Fruit fly (Drosophila melanogaster) whole organism, embryonic: Measurements from ENCODE around the gene CG32645.

Experiments used
- Adf1 ChIP-seq: fragments of 200-800 bp; sonication (Bioruptor generic); IDR thresholded peaks from 2 replicates; pipeline ENCODE4 v1.3.6; 2022; ENCODE audit warnings: missing biosample characterization, missing genetic modification characterization
- CG1024 ChIP-seq: fragments of 200-800 bp; sonication (Bioruptor generic); IDR thresholded peaks from 2 replicates; pipeline ENCODE4 v1.3.6; 2022; ENCODE audit warnings: missing biosample characterization, missing genetic modification characterization
- CG11695 ChIP-seq: fragments of 200-800 bp; sonication (Bioruptor generic); IDR thresholded peaks from 3 replicates; pipeline ENCODE4 v1.3.6; 2022; ENCODE audit warnings: missing biosample characterization, missing genetic modification characterization
- CG12236 ChIP-seq: fragments of 200-800 bp; sonication (Bioruptor generic); optimal IDR thresholded peaks from 2 replicates; lab custom pipeline; 2016; ENCODE audit warnings: missing biosample characterization, missing genetic modification characterization
- CG12659 ChIP-seq: fragments of 200-800 bp; sonication (Bioruptor generic); optimal IDR thresholded peaks from 3 replicates; lab custom pipeline; 2017; ENCODE audit warnings: mild to moderate bottlenecking, missing biosample characterization, missing genetic modification reagents, missing genetic modification characterization
- CG13296 ChIP-seq: fragments of 200-800 bp; sonication (Bioruptor generic); optimal IDR thresholded peaks from 3 replicates; lab custom pipeline; 2018; ENCODE audit warnings: missing biosample characterization, mild to moderate bottlenecking, missing genetic modification characterization
- CG14441 ChIP-seq: fragments of 200-800 bp; sonication (Bioruptor generic); IDR thresholded peaks from 2 replicates; pipeline ENCODE4 v1.3.6; 2022; ENCODE audit warnings: missing biosample characterization, missing genetic modification characterization
- CG14667 ChIP-seq: fragments of 200-800 bp; sonication (Bioruptor generic); IDR thresholded peaks from 2 replicates; pipeline ENCODE4 v1.3.6; 2022; ENCODE audit warnings: missing biosample characterization, missing genetic modification characterization
- CG1603 ChIP-seq: fragments of 200-800 bp; sonication (Bioruptor generic); optimal IDR thresholded peaks from 2 replicates; lab custom pipeline; 2019; ENCODE audit warnings: missing biosample characterization, mild to moderate bottlenecking, missing genetic modification characterization, moderate library complexity
- CG17328 ChIP-seq: fragments of 200-800 bp; sonication (Bioruptor generic); IDR thresholded peaks from 2 replicates; pipeline ENCODE4 v1.3.6; 2022; ENCODE audit warnings: missing biosample characterization, missing genetic modification characterization
- CG17612 ChIP-seq: fragments of 200-800 bp; sonication (Bioruptor generic); IDR thresholded peaks from 2 replicates; pipeline ENCODE4 v1.3.6; 2022; ENCODE audit warnings: missing biosample characterization, missing genetic modification characterization
- CG18599 ChIP-seq: fragments of 200-800 bp; sonication (Bioruptor generic); optimal IDR thresholded peaks from 3 replicates; lab custom pipeline; 2017; ENCODE audit warnings: missing biosample characterization, missing genetic modification characterization, mild to moderate bottlenecking, moderate library complexity, missing genetic modification reagents
- CG18619 ChIP-seq: fragments of 200-800 bp; sonication (Bioruptor generic); optimal IDR thresholded peaks from 3 replicates; lab custom pipeline; 2017; ENCODE audit warnings: missing biosample characterization, mild to moderate bottlenecking, missing genetic modification characterization
- CG34224 ChIP-seq: fragments of 200-800 bp; sonication (Bioruptor generic); IDR thresholded peaks from 3 replicates; pipeline ENCODE4 v1.3.6; 2022; ENCODE audit warnings: missing biosample characterization, missing genetic modification characterization; ENCODE audit not compliant: partially characterized antibody
- CG34422 ChIP-seq: fragments of 200-800 bp; sonication (Bioruptor generic); IDR thresholded peaks from 3 replicates; pipeline ENCODE4 v1.3.6; 2022; ENCODE audit warnings: missing biosample characterization, missing genetic modification characterization
- CG3995 ChIP-seq: fragments of 200-800 bp; sonication (Bioruptor generic); optimal IDR thresholded peaks from 3 replicates; lab custom pipeline; 2016; ENCODE audit warnings: missing biosample characterization, missing genetic modification characterization
- CG4360 ChIP-seq: fragments of 200-800 bp; sonication (Bioruptor generic); IDR thresholded peaks from 2 replicates; pipeline ENCODE4 v1.3.6; 2022; ENCODE audit warnings: missing biosample characterization, missing genetic modification characterization
- CG6765 ChIP-seq: fragments of 200-800 bp; sonication (Bioruptor generic); optimal IDR thresholded peaks from 3 replicates; lab custom pipeline; 2017; ENCODE audit warnings: missing biosample characterization, mild to moderate bottlenecking, missing genetic modification characterization
- CG6854 ChIP-seq: fragments of 200-800 bp; sonication (Bioruptor generic); optimal IDR thresholded peaks from 3 replicates; lab custom pipeline; 2017; ENCODE audit warnings: missing biosample characterization, mild to moderate bottlenecking, missing genetic modification characterization
- CrebB ChIP-seq: fragments of 200-800 bp; sonication (Bioruptor generic); optimal IDR thresholded peaks from 3 replicates; lab custom pipeline; 2018; ENCODE audit warnings: missing biosample characterization, mild to moderate bottlenecking, missing genetic modification characterization
- E2f2 ChIP-seq: fragments of 200-800 bp; sonication (Bioruptor generic); IDR thresholded peaks from 2 replicates; pipeline ENCODE4 v1.3.6; 2022; ENCODE audit warnings: missing biosample characterization, missing genetic modification characterization
- Fer1 ChIP-seq: fragments of 200-800 bp; sonication (Bioruptor generic); optimal IDR thresholded peaks from 2 replicates; lab custom pipeline; 2017; ENCODE audit warnings: missing biosample characterization, mild to moderate bottlenecking, missing genetic modification characterization
- Fer3 ChIP-seq: fragments of 200-800 bp; sonication (Bioruptor generic); optimal IDR thresholded peaks from 2 replicates; lab custom pipeline; 2018; ENCODE audit warnings: missing biosample characterization, mild to moderate bottlenecking, missing genetic modification characterization, moderate library complexity
- HHEX ChIP-seq: fragments of 200-800 bp; sonication (Bioruptor generic); optimal IDR thresholded peaks from 3 replicates; lab custom pipeline; 2017; ENCODE audit warnings: missing biosample characterization, mild to moderate bottlenecking, missing genetic modification characterization, missing genetic modification reagents
- Hmx ChIP-seq: fragments of 200-800 bp; sonication (Bioruptor generic); optimal IDR thresholded peaks from 2 replicates; lab custom pipeline; 2016; ENCODE audit warnings: missing biosample characterization, missing genetic modification characterization
- Ptx1 ChIP-seq: fragments of 200-800 bp; sonication (Bioruptor generic); IDR thresholded peaks from 2 replicates; pipeline ENCODE4 v1.3.6; 2022; ENCODE audit warnings: missing biosample characterization, missing genetic modification characterization
- Sox102F ChIP-seq: fragments of 200-800 bp; sonication (Bioruptor generic); optimal IDR thresholded peaks from 2 replicates; lab custom pipeline; 2018; ENCODE audit warnings: missing biosample characterization, mild to moderate bottlenecking, missing genetic modification characterization, moderate library complexity
- caup ChIP-seq: fragments of 200-800 bp; sonication (Bioruptor generic); optimal IDR thresholded peaks from 3 replicates; lab custom pipeline; 2017; ENCODE audit warnings: missing biosample characterization, mild to moderate bottlenecking, missing genetic modification characterization, moderate library complexity; ENCODE audit not compliant: severe bottlenecking
- chinmo ChIP-seq: fragments of 200-800 bp; sonication (Bioruptor generic); IDR thresholded peaks from 4 replicates; pipeline ENCODE4 v1.3.6; 2022; ENCODE audit warnings: missing biosample characterization, missing genetic modification characterization; ENCODE audit not compliant: partially characterized antibody
- chm ChIP-seq: fragments of 200-800 bp; sonication (Bioruptor generic); IDR thresholded peaks from 2 replicates; pipeline ENCODE4 v1.3.6; 2022; ENCODE audit warnings: missing biosample characterization, missing genetic modification characterization
- ci ChIP-seq: fragments of 200-800 bp; sonication (Bioruptor generic); IDR thresholded peaks from 3 replicates; pipeline ENCODE4 v1.3.6; 2022; ENCODE audit warnings: missing biosample characterization, missing genetic modification characterization
- dmrt11E ChIP-seq: fragments of 200-800 bp; sonication (Bioruptor generic); optimal IDR thresholded peaks from 3 replicates; lab custom pipeline; 2018; ENCODE audit warnings: missing biosample characterization, mild to moderate bottlenecking, missing genetic modification characterization, moderate library complexity
- grn ChIP-seq: fragments of 200-800 bp; sonication (Bioruptor generic); optimal IDR thresholded peaks from 3 replicates; lab custom pipeline; 2017; ENCODE audit warnings: missing biosample characterization, missing genetic modification characterization
- gsb ChIP-seq: fragments of 200-800 bp; sonication (Bioruptor generic); IDR thresholded peaks from 2 replicates; pipeline ENCODE4 v1.3.6; 2022; ENCODE audit warnings: missing biosample characterization, missing genetic modification characterization
- hbn ChIP-seq: fragments of 200-800 bp; sonication (Bioruptor generic); IDR thresholded peaks from 2 replicates; pipeline ENCODE4 v1.3.6; 2022; ENCODE audit warnings: missing biosample characterization, missing genetic modification characterization; ENCODE audit not compliant: partially characterized antibody
- her ChIP-seq: fragments of 200-800 bp; sonication (Bioruptor generic); optimal IDR thresholded peaks from 2 replicates; lab custom pipeline; 2016; ENCODE audit warnings: missing biosample characterization, missing genetic modification characterization
- hkb ChIP-seq, 2 experiments: fragments of 200-800 bp in 1 of 2; fragments of >200 bp in 1 of 2; sonication (Bioruptor generic) in 1 of 2; IDR thresholded peaks in 1 of 2; optimal IDR thresholded peaks in 1 of 2; 2 replicates each; pipeline versions ENCODE4 v1.3.6 to Lab custom; 2017 to 2022; ENCODE audit warnings: missing biosample characterization in 1 of 2, missing genetic modification characterization in 1 of 2
- jing ChIP-seq: fragments of 200-800 bp; sonication (Bioruptor generic); optimal IDR thresholded peaks from 2 replicates; lab custom pipeline; 2018; ENCODE audit warnings: missing biosample characterization, mild to moderate bottlenecking, missing genetic modification characterization
- nmo ChIP-seq: fragments of 200-800 bp; sonication (Bioruptor generic); optimal IDR thresholded peaks from 2 replicates; lab custom pipeline; 2018; ENCODE audit warnings: missing biosample characterization, mild to moderate bottlenecking, missing genetic modification characterization, moderate library complexity
- oc ChIP-seq: fragments of 200-800 bp; sonication (Bioruptor generic); optimal IDR thresholded peaks from 2 replicates; lab custom pipeline; 2018; ENCODE audit warnings: missing biosample characterization, mild to moderate bottlenecking, missing genetic modification characterization, moderate library complexity
- pb ChIP-seq: fragments of 200-800 bp; sonication (Bioruptor generic); optimal IDR thresholded peaks from 3 replicates; lab custom pipeline; 2016; ENCODE audit warnings: missing biosample characterization, missing genetic modification characterization
- phol ChIP-seq: fragments of 200-800 bp; sonication (Bioruptor generic); optimal IDR thresholded peaks from 3 replicates; lab custom pipeline; 2018; ENCODE audit warnings: missing biosample characterization, mild to moderate bottlenecking, missing genetic modification characterization, moderate library complexity
- salm ChIP-seq: fragments of 200-800 bp; sonication (Bioruptor generic); optimal IDR thresholded peaks from 2 replicates; lab custom pipeline; 2018; ENCODE audit warnings: missing biosample characterization, mild to moderate bottlenecking, missing genetic modification characterization
- sens-2 ChIP-seq: fragments of 200-800 bp; sonication (Bioruptor generic); IDR thresholded peaks from 2 replicates; pipeline ENCODE4 v1.3.6; 2022; ENCODE audit warnings: missing biosample characterization, missing genetic modification characterization
- slp2 ChIP-seq: fragments of 200-800 bp; sonication (Bioruptor generic); optimal IDR thresholded peaks from 2 replicates; lab custom pipeline; 2016; ENCODE audit warnings: missing biosample characterization, missing genetic modification characterization
- yki ChIP-seq: fragments of >200 bp; optimal IDR thresholded peaks from 3 replicates; lab custom pipeline; 2018
- zen2 ChIP-seq: fragments of 200-800 bp; sonication (Bioruptor generic); IDR thresholded peaks from 3 replicates; pipeline ENCODE4 v1.3.6; 2022; ENCODE audit warnings: missing biosample characterization, missing genetic modification characterization; ENCODE audit not compliant: partially characterized antibody

The CG32645 gene

dm6 chrX:13105220-13105619, 33.8 kb upstream of the CG32645 start (continued):
- TF ChIP-seq CG14441 (GFP tag; lab: Robert Waterston, UW) (no peak), CrebB (tag; lab: Kevin White, UChicago) (peak; percentile 10)

dm6 chrX:13108144-13108824, 30.7 kb upstream of the CG32645 start, which contains the start of gene Fer3HCH:
Gene Fer3HCH (minus strand): TSS chrX:13108194.
- TF ChIP-seq her (GFP tag; lab: Kevin White, UChicago) = no peak
- no peak for TF ChIP-seq nmo (GFP tag; lab: Kevin White, UChicago)
- TF ChIP-seq Adf1 (GFP tag; lab: Robert Waterston, UW) = no peak
- TF ChIP-seq sens-2 (GFP tag; lab: Robert Waterston, UW) = no peak
- no peak for TF ChIP-seq grn (GFP tag; lab: Kevin White, UChicago)
- TF ChIP-seq CG13296 = peak; percentile 36
- TF ChIP-seq CG34422 (GFP tag; lab: Robert Waterston, UW) = no peak
- TF ChIP-seq CG11695 = peak; percentile 22; the same call in 1 of the 3 replicates
- no peak for TF ChIP-seq Hmx
- TF ChIP-seq CG14667 (GFP tag; lab: Robert Waterston, UW) = no peak
- no peak for TF ChIP-seq zen2 (GFP tag; lab: Robert Waterston, UW)
- no peak for TF ChIP-seq hkb (optimal IDR thresholded peaks at IDR 0.05; lab: Kevin White, UChicago)
- TF ChIP-seq hkb (GFP tag; IDR thresholded peaks at IDR 0.05; lab: Robert Waterston, UW) = 0 out of 2 replicates have a peak, but pooled peaks have one; percentile 10
- peak; percentile 9 for TF ChIP-seq CG18619 (GFP tag; lab: Kevin White, UChicago)
- peak; percentile 46; the same call in 1 of the 3 replicates for TF ChIP-seq ci (GFP tag; lab: Robert Waterston, UW)
- no peak for TF ChIP-seq salm (tag; lab: Kevin White, UChicago)
- TF ChIP-seq CG17612 (GFP tag; lab: Robert Waterston, UW) = 0 out of 2 replicates have a peak, but pooled peaks have one; percentile 12
- TF ChIP-seq CG18599 = peak; percentile 19
- TF ChIP-seq Fer1 (GFP tag; lab: Kevin White, UChicago) = peak; percentile 9
- TF ChIP-seq CG6854 (GFP tag; lab: Kevin White, UChicago) = no peak
- no peak for TF ChIP-seq Fer3 (tag; lab: Kevin White, UChicago)
- TF ChIP-seq CG12236 (GFP tag; lab: Kevin White, UChicago) = no peak
- TF ChIP-seq chm (GFP tag; lab: Robert Waterston, UW) = no peak
- no peak for TF ChIP-seq CG34224
- no peak for TF ChIP-seq CG6765 (GFP tag; lab: Kevin White, UChicago)
- no peak for TF ChIP-seq CG17328 (GFP tag; lab: Robert Waterston, UW)
- TF ChIP-seq CG1024 (GFP tag; lab: Robert Waterston, UW) = 0 out of 2 replicates have a peak, but pooled peaks have one; percentile 20
- peak; percentile 12; the same call in 1 of the 2 replicates for TF ChIP-seq Ptx1 (GFP tag; lab: Robert Waterston, UW)
- peak; percentile 42 for TF ChIP-seq Sox102F (GFP tag; lab: Kevin White, UChicago)
- no peak for TF ChIP-seq slp2 (GFP tag; lab: Kevin White, UChicago)
- peak; percentile 22 for TF ChIP-seq CG1603 (tag; lab: Kevin White, UChicago)
- no peak for TF ChIP-seq CG12659 (GFP tag; lab: Kevin White, UChicago)
- no peak for TF ChIP-seq chinmo
- TF ChIP-seq dmrt11E (tag; lab: Kevin White, UChicago) = peak; percentile 15
- TF ChIP-seq HHEX (GFP tag; lab: Kevin White, UChicago) = peak; percentile 4
- TF ChIP-seq yki (lab: Kevin White, UChicago) = no peak
- TF ChIP-seq caup = no peak
- TF ChIP-seq phol = no peak
- TF ChIP-seq CG3995 (GFP tag; lab: Kevin White, UChicago) = no peak
- TF ChIP-seq CG4360 = no peak
- no peak for TF ChIP-seq gsb
- no peak for TF ChIP-seq jing (GFP tag; lab: Kevin White, UChicago)
- TF ChIP-seq hbn = no peak
- TF ChIP-seq pb (GFP tag; lab: Kevin White, UChicago) = no peak
- TF ChIP-seq E2f2 = no peak
- no peak for TF ChIP-seq oc (tag; lab: Kevin White, UChicago)
